Fruit fly (Drosophila melanogaster) whole organism, embryonic: Measurements from ENCODE around the gene Nf-YA.

ENCODE experiments used
- Adf1 ChIP-seq: fragments of 200-800 bp; sonication (Bioruptor generic); IDR thresholded peaks from 2 replicates; pipeline ENCODE4 v1.3.6; 2022; ENCODE audit warnings: missing biosample characterization, missing genetic modification characterization
- Aef1 ChIP-seq: fragments of 200-800 bp; sonication (Bioruptor generic); IDR thresholded peaks from 3 replicates; pipeline ENCODE4 v1.3.6; 2022; ENCODE audit warnings: missing biosample characterization, missing genetic modification characterization
- CG10366 ChIP-seq: fragments of 200-800 bp; sonication (Bioruptor generic); IDR thresholded peaks from 2 replicates; pipeline ENCODE4 v1.3.6; 2022; ENCODE audit warnings: missing biosample characterization, missing genetic modification characterization
- CG11504 ChIP-seq: fragments of 200-800 bp; sonication (Bioruptor generic); optimal IDR thresholded peaks from 3 replicates; lab custom pipeline; 2019; ENCODE audit warnings: missing biosample characterization, mild to moderate bottlenecking, missing genetic modification characterization, moderate library complexity
- CG14710 ChIP-seq: fragments of 200-800 bp; sonication (Bioruptor generic); optimal IDR thresholded peaks from 3 replicates; lab custom pipeline; 2019; ENCODE audit warnings: missing biosample characterization, mild to moderate bottlenecking, missing genetic modification characterization, moderate library complexity
- CG1602 ChIP-seq: fragments of 200-800 bp; sonication (Bioruptor generic); optimal IDR thresholded peaks from 3 replicates; lab custom pipeline; 2016; ENCODE audit warnings: missing biosample characterization, missing genetic modification characterization
- CG16779 ChIP-seq: fragments of 200-800 bp; sonication (Bioruptor generic); IDR thresholded peaks from 2 replicates; pipeline ENCODE4 v1.3.6; 2022; ENCODE audit warnings: missing biosample characterization, missing genetic modification characterization
- CG16813 ChIP-seq: fragments of 200-800 bp; sonication (Bioruptor generic); IDR thresholded peaks from 3 replicates; pipeline ENCODE4 v1.3.6; 2022; ENCODE audit warnings: missing biosample characterization, missing genetic modification characterization; ENCODE audit not compliant: partially characterized antibody
- CG16815 ChIP-seq: fragments of 200-800 bp; sonication (Bioruptor generic); optimal IDR thresholded peaks from 3 replicates; lab custom pipeline; 2017; ENCODE audit warnings: missing biosample characterization, mild to moderate bottlenecking, missing genetic modification characterization
- CG2129 ChIP-seq: fragments of 200-800 bp; sonication (Bioruptor generic); IDR thresholded peaks from 2 replicates; pipeline ENCODE4 v1.3.6; 2022; ENCODE audit warnings: missing biosample characterization, missing genetic modification characterization; ENCODE audit not compliant: partially characterized antibody
- CG2875 ChIP-seq: fragments of 200-800 bp; sonication (Bioruptor generic); optimal IDR thresholded peaks from 2 replicates; lab custom pipeline; 2017; ENCODE audit warnings: missing biosample characterization, mild to moderate bottlenecking, missing genetic modification characterization, missing genetic modification reagents
- CG30431 ChIP-seq: fragments of 200-800 bp; sonication (Bioruptor generic); optimal IDR thresholded peaks from 2 replicates; lab custom pipeline; 2017; ENCODE audit warnings: missing biosample characterization, missing genetic modification characterization
- CG31224 ChIP-seq: fragments of 200-800 bp; sonication (Bioruptor generic); IDR thresholded peaks from 2 replicates; pipeline ENCODE4 v1.3.6; 2022; ENCODE audit warnings: missing biosample characterization, missing genetic modification characterization
- CG32532 ChIP-seq: fragments of 200-800 bp; sonication (Bioruptor generic); IDR thresholded peaks from 2 replicates; pipeline ENCODE4 v1.3.6; 2022; ENCODE audit warnings: missing biosample characterization, missing genetic modification characterization
- CG3995 ChIP-seq: fragments of 200-800 bp; sonication (Bioruptor generic); optimal IDR thresholded peaks from 3 replicates; lab custom pipeline; 2016; ENCODE audit warnings: missing biosample characterization, missing genetic modification characterization
- CG4282 ChIP-seq: fragments of 200-800 bp; sonication (Bioruptor generic); optimal IDR thresholded peaks from 2 replicates; lab custom pipeline; 2016; ENCODE audit warnings: missing biosample characterization, missing genetic modification characterization
- CG4730 ChIP-seq: fragments of 200-800 bp; sonication (Bioruptor generic); IDR thresholded peaks from 2 replicates; pipeline ENCODE4 v1.3.6; 2022; ENCODE audit warnings: missing biosample characterization, missing genetic modification characterization
- CG6683 ChIP-seq: fragments of 200-800 bp; sonication (Bioruptor generic); optimal IDR thresholded peaks from 2 replicates; lab custom pipeline; 2017; ENCODE audit warnings: missing biosample characterization, mild to moderate bottlenecking, missing genetic modification characterization, missing genetic modification reagents
- CG6854 ChIP-seq: fragments of 200-800 bp; sonication (Bioruptor generic); optimal IDR thresholded peaks from 3 replicates; lab custom pipeline; 2017; ENCODE audit warnings: missing biosample characterization, mild to moderate bottlenecking, missing genetic modification characterization
- CG7372 ChIP-seq: fragments of 200-800 bp; sonication (Bioruptor generic); IDR thresholded peaks from 2 replicates; pipeline ENCODE4 v1.3.6; 2022; ENCODE audit warnings: missing biosample characterization, missing genetic modification characterization
- CTCF ChIP-seq: fragments of 200-800 bp; sonication (Bioruptor generic); optimal IDR thresholded peaks from 2 replicates; lab custom pipeline; 2017; ENCODE audit warnings: missing biosample characterization, mild to moderate bottlenecking, missing genetic modification characterization, moderate library complexity
- Chrac-16 ChIP-seq: fragments of 200-800 bp; sonication (Bioruptor generic); optimal IDR thresholded peaks from 3 replicates; lab custom pipeline; 2016; ENCODE audit warnings: missing biosample characterization, missing genetic modification characterization
- HHEX ChIP-seq: fragments of 200-800 bp; sonication (Bioruptor generic); optimal IDR thresholded peaks from 3 replicates; lab custom pipeline; 2017; ENCODE audit warnings: missing biosample characterization, mild to moderate bottlenecking, missing genetic modification characterization, missing genetic modification reagents
- HLH4C ChIP-seq: fragments of 200-800 bp; sonication (Bioruptor generic); IDR thresholded peaks from 3 replicates; pipeline ENCODE4 v1.3.6; 2022; ENCODE audit warnings: missing biosample characterization, missing genetic modification characterization; ENCODE audit not compliant: partially characterized antibody
- Hmx ChIP-seq: fragments of 200-800 bp; sonication (Bioruptor generic); optimal IDR thresholded peaks from 2 replicates; lab custom pipeline; 2016; ENCODE audit warnings: missing biosample characterization, missing genetic modification characterization
- Hr78 ChIP-seq, 2 experiments: fragments of 200-800 bp in 1 of 2; fragments of >200 bp in 1 of 2; sonication (Bioruptor generic) in 1 of 2; optimal IDR thresholded peaks; 2 replicates each; lab custom pipeline; 2017 to 2019; ENCODE audit warnings: missing biosample characterization in 2 of 2, missing genetic modification characterization in 2 of 2, mild to moderate bottlenecking in 1 of 2, moderate library complexity in 1 of 2
- Lim3 ChIP-seq: fragments of 200-800 bp; sonication (Bioruptor generic); IDR thresholded peaks from 2 replicates; pipeline ENCODE4 v1.3.6; 2022; ENCODE audit warnings: missing biosample characterization, missing genetic modification characterization
- Mad ChIP-seq: fragments of 200-800 bp; sonication (Bioruptor generic); optimal IDR thresholded peaks from 2 replicates; lab custom pipeline; 2016; ENCODE audit warnings: missing biosample characterization, missing genetic modification characterization
- Max ChIP-seq: fragments of 200-800 bp; sonication (Bioruptor generic); optimal IDR thresholded peaks from 2 replicates; lab custom pipeline; 2016; ENCODE audit warnings: missing biosample characterization, mild to moderate bottlenecking, missing genetic modification characterization
- NfI ChIP-seq: fragments of 200-800 bp; sonication (Bioruptor generic); optimal IDR thresholded peaks from 3 replicates; lab custom pipeline; 2018; ENCODE audit warnings: missing biosample characterization, mild to moderate bottlenecking, missing genetic modification characterization, moderate library complexity
- Optix ChIP-seq: fragments of 200-800 bp; sonication (Bioruptor generic); IDR thresholded peaks from 3 replicates; pipeline ENCODE4 v1.3.6; 2022; ENCODE audit warnings: missing biosample characterization, missing genetic modification characterization
- PHDP ChIP-seq: fragments of 200-800 bp; sonication (Bioruptor generic); optimal IDR thresholded peaks from 3 replicates; lab custom pipeline; 2018; ENCODE audit warnings: missing biosample characterization, mild to moderate bottlenecking, missing genetic modification characterization, moderate library complexity
- Ravus ChIP-seq: fragments of 200-800 bp; sonication (Bioruptor generic); IDR thresholded peaks from 2 replicates; pipeline ENCODE4 v1.3.6; 2022; ENCODE audit warnings: missing biosample characterization, missing genetic modification characterization
- Side ChIP-seq: fragments of 200-800 bp; sonication (Bioruptor generic); optimal IDR thresholded peaks from 2 replicates; lab custom pipeline; 2016; ENCODE audit warnings: missing biosample characterization, missing genetic modification characterization
- Six4 ChIP-seq: fragments of 200-800 bp; sonication (Bioruptor generic); optimal IDR thresholded peaks from 2 replicates; lab custom pipeline; 2016; ENCODE audit warnings: missing biosample characterization, missing genetic modification characterization
- Sox102F ChIP-seq: fragments of 200-800 bp; sonication (Bioruptor generic); optimal IDR thresholded peaks from 2 replicates; lab custom pipeline; 2018; ENCODE audit warnings: missing biosample characterization, mild to moderate bottlenecking, missing genetic modification characterization, moderate library complexity
- ac ChIP-seq: fragments of 200-800 bp; sonication (Bioruptor generic); optimal IDR thresholded peaks from 3 replicates; lab custom pipeline; 2017; ENCODE audit warnings: missing biosample characterization, mild to moderate bottlenecking, missing genetic modification characterization
- amos ChIP-seq: fragments of 200-800 bp; sonication (Bioruptor generic); IDR thresholded peaks from 2 replicates; pipeline ENCODE4 v1.3.6; 2022; ENCODE audit warnings: missing biosample characterization, missing genetic modification characterization; ENCODE audit not compliant: partially characterized antibody
- ase ChIP-seq: fragments of 200-800 bp; sonication (Bioruptor generic); IDR thresholded peaks from 3 replicates; pipeline ENCODE4 v1.3.6; 2022; ENCODE audit warnings: missing biosample characterization, missing genetic modification characterization
- danr ChIP-seq: fragments of 200-800 bp; sonication (Bioruptor generic); IDR thresholded peaks from 2 replicates; pipeline ENCODE4 v1.3.6; 2022; ENCODE audit warnings: missing biosample characterization, missing genetic modification characterization
- dm ChIP-seq: fragments of 200-800 bp; sonication (Bioruptor generic); optimal IDR thresholded peaks from 3 replicates; lab custom pipeline; 2016; ENCODE audit warnings: missing biosample characterization, missing genetic modification characterization
- dmrt99B ChIP-seq: fragments of 200-800 bp; sonication (Bioruptor generic); optimal IDR thresholded peaks from 2 replicates; lab custom pipeline; 2018; ENCODE audit warnings: missing biosample characterization, mild to moderate bottlenecking, missing genetic modification characterization, moderate library complexity
- fd64A ChIP-seq: fragments of 200-800 bp; sonication (Bioruptor generic); optimal IDR thresholded peaks from 3 replicates; lab custom pipeline; 2018; ENCODE audit warnings: missing biosample characterization, mild to moderate bottlenecking, missing genetic modification characterization
- jumu ChIP-seq: fragments of 200-800 bp; sonication (Bioruptor generic); optimal IDR thresholded peaks from 3 replicates; lab custom pipeline; 2016; ENCODE audit warnings: missing biosample characterization, missing genetic modification characterization
- kay ChIP-seq: fragments of 200-800 bp; sonication (Bioruptor generic); optimal IDR thresholded peaks from 2 replicates; lab custom pipeline; 2016; ENCODE audit warnings: missing biosample characterization, missing genetic modification characterization
- ken ChIP-seq: fragments of 200-800 bp; sonication (Bioruptor generic); IDR thresholded peaks from 3 replicates; pipeline ENCODE4 v1.3.6; 2022; ENCODE audit warnings: missing biosample characterization, missing genetic modification characterization
- kni ChIP-seq: fragments of 200-800 bp; sonication (Bioruptor generic); optimal IDR thresholded peaks from 3 replicates; lab custom pipeline; 2017; ENCODE audit warnings: mild to moderate bottlenecking, missing biosample characterization, missing genetic modification reagents, missing genetic modification characterization
- pnt ChIP-seq: fragments of 200-800 bp; sonication (Bioruptor generic); optimal IDR thresholded peaks from 3 replicates; lab custom pipeline; 2016; ENCODE audit warnings: missing biosample characterization, missing genetic modification characterization
- tll ChIP-seq, 2 experiments: fragments of 200-800 bp in 1 of 2; fragments of >200 bp in 1 of 2; sonication (Bioruptor generic) in 1 of 2; optimal IDR thresholded peaks; 2 replicates each; lab custom pipeline; 2017 to 2019; ENCODE audit warnings: missing biosample characterization in 2 of 2, missing genetic modification characterization in 2 of 2, mild to moderate bottlenecking in 1 of 2, moderate library complexity in 1 of 2
- trh ChIP-seq: fragments of 200-800 bp; sonication (Bioruptor generic); optimal IDR thresholded peaks from 2 replicates; lab custom pipeline; 2016; ENCODE audit warnings: missing biosample characterization, missing genetic modification characterization
- zen ChIP-seq: fragments of 200-800 bp; sonication (Bioruptor generic); optimal IDR thresholded peaks from 3 replicates; lab custom pipeline; 2018; ENCODE audit warnings: missing biosample characterization, mild to moderate bottlenecking, missing genetic modification characterization, moderate library complexity

The Nf-YA gene

DNA sequence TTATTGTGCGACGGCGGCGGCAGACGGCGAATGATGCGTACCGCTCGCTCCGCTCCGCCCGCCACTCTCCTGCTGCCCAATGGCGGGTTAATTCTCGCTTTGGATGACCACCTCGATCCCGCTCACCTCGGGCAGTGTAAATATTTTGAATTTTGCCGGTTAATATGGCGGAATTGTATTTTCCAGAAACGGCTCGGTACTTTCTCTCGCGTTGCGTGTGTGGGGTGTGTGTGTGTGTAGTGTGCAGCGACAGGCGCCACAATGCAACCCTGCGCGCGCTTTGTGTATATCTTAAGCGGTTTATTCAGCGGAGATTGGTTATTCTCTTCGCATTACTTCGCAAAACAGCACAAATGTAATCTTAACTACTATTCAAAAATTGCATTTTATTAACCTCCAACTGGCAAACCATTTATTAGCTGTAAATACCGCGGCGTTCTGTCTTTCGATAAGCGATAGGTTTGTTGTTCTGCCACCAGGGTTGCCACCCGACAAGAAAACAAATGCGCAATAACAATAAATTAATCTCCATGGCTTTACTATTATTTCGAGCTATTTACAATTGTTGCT, 13.8 kb upstream of the Nf-YA start, which contains the start of the genes phol and CG3552 (continued):
- TF ChIP-seq HHEX (no peak), CG7372 (GFP tag; lab: Robert Waterston, UW) (no peak), CG3995 (GFP tag; lab: Kevin White, UChicago) (no peak), amos (GFP tag; lab: Robert Waterston, UW) (no peak; the same call in none of the 2 replicates), CG31224 (GFP tag; lab: Robert Waterston, UW) (no peak), ase (GFP tag; lab: Robert Waterston, UW) (no peak), kay (GFP tag; lab: Kevin White, UChicago) (no peak), NfI (GFP tag; lab: Kevin White, UChicago) (no peak), Ravus (GFP tag; lab: Robert Waterston, UW) (no peak), dm (GFP tag; lab: Kevin White, UChicago) (peak; percentile 68), Hr78 (GFP tag; optimal IDR thresholded peaks at IDR 0.05; lab: Kevin White, UChicago) (no peak), trh (GFP tag; lab: Kevin White, UChicago) (no peak), ken (GFP tag; lab: Robert Waterston, UW) (no peak), CG6854 (GFP tag; lab: Kevin White, UChicago) (no peak), Max (GFP tag; lab: Kevin White, UChicago) (no peak), Sox102F (GFP tag; lab: Kevin White, UChicago) (no peak), Lim3 (GFP tag; lab: Robert Waterston, UW) (no peak), Optix (no peak), CG6683 (no peak), Chrac-16 (GFP tag; lab: Kevin White, UChicago) (no peak), CG30431 (no peak), CG4282 (GFP tag; lab: Kevin White, UChicago) (no peak), CG32532 (no peak), CG10366 (GFP tag; lab: Robert Waterston, UW) (no peak), pnt (no peak), danr (GFP tag; lab: Robert Waterston, UW) (no peak), CG16815 (GFP tag; lab: Kevin White, UChicago) (no peak), CG14710 (tag; lab: Kevin White, UChicago) (peak; percentile 46), CG2129 (no peak), PHDP (tag; lab: Kevin White, UChicago) (peak; percentile 7), fd64A (GFP tag; lab: Kevin White, UChicago) (no peak), Hmx (no peak), CG2875 (GFP tag; lab: Kevin White, UChicago) (no peak), ac (GFP tag; lab: Kevin White, UChicago) (no peak), Side (no peak), Aef1 (GFP tag; lab: Robert Waterston, UW) (no peak), CTCF (no peak), zen (tag; lab: Kevin White, UChicago) (no peak), Adf1 (GFP tag; lab: Robert Waterston, UW) (peak; percentile 48), CG4730 (GFP tag; lab: Robert Waterston, UW) (no peak), CG16779 (GFP tag; lab: Robert Waterston, UW) (no peak), Six4 (GFP tag; lab: Kevin White, UChicago) (no peak), tll (GFP tag; optimal IDR thresholded peaks at IDR 0.05; lab: Kevin White, UChicago) (peak in 1 of 2 experiments; percentile 13), HLH4C (GFP tag; lab: Robert Waterston, UW) (no peak), CG1602 (GFP tag; lab: Kevin White, UChicago) (no peak), jumu (GFP tag; lab: Kevin White, UChicago) (no peak), dmrt99B (tag; lab: Kevin White, UChicago) (no peak), kni (GFP tag; lab: Kevin White, UChicago) (no peak), Mad (GFP tag; lab: Kevin White, UChicago) (no peak), CG11504 (tag; lab: Kevin White, UChicago) (peak; percentile 16), CG16813 (GFP tag; lab: Robert Waterston, UW) (peak; percentile 53; the same call in 2 of the 3 replicates)
